Fruit fly (Drosophila melanogaster): ENCODE data around the gene CG43116.

The CG43116 gene

dm6 chr3R:26009766-26010414 lies 13.1 kb upstream of the CG43116 start:
- no peak for TF ChIP-seq CG8478 (optimal IDR thresholded peaks at IDR 0.05)

- TF ChIP-seq CG8478 (optimal IDR thresholded peaks at IDR 0.05) (no peak), CTCF (optimal IDR thresholded peaks at IDR 0.05) (no peak)
Measured at dm6 chr3R:26008892-26009539, 12.2 kb upstream of the CG43116 start.

dm6 chr3R:26007964-26008868 lies 11.4 kb upstream of the CG43116 start:
- TF ChIP-seq CG8478 (optimal IDR thresholded peaks at IDR 0.05) (no peak), CTCF (optimal IDR thresholded peaks at IDR 0.05) (no peak)

- TF ChIP-seq CTCF (optimal IDR thresholded peaks at IDR 0.05) (no peak), CG8478 (optimal IDR thresholded peaks at IDR 0.05) (no peak)
Measured at dm6 chr3R:26007298-26007697, 10.5 kb upstream of the CG43116 start.

dm6 chr3R:26005978-26006934 lies 9.5 kb upstream of the CG43116 start:
- TF ChIP-seq CTCF (optimal IDR thresholded peaks at IDR 0.05), result no peak
- no peak for TF ChIP-seq CG8478 (optimal IDR thresholded peaks at IDR 0.05)

- no peak for TF ChIP-seq CTCF (optimal IDR thresholded peaks at IDR 0.05)
- TF ChIP-seq CG8478 (optimal IDR thresholded peaks at IDR 0.05), result no peak
Measured at dm6 chr3R:26005619-26005977, 8.8 kb upstream of the CG43116 start.

- no peak for TF ChIP-seq CG8478 (optimal IDR thresholded peaks at IDR 0.05)
- TF ChIP-seq CTCF (optimal IDR thresholded peaks at IDR 0.05), result no peak
Measured at dm6 chr3R:26004377-26005000, 7.7 kb upstream of the CG43116 start.

- TF ChIP-seq CG8478 (optimal IDR thresholded peaks at IDR 0.05), result no peak
- no peak for TF ChIP-seq CTCF (optimal IDR thresholded peaks at IDR 0.05)
Measured at dm6 chr3R:26002570-26003332, 6.0 kb upstream of the CG43116 start.

dm6 chr3R:26002039-26002438 lies 5.2 kb upstream of the CG43116 start:
- no peak for TF ChIP-seq CG8478 (optimal IDR thresholded peaks at IDR 0.05)
- TF ChIP-seq CTCF (optimal IDR thresholded peaks at IDR 0.05), result no peak

- TF ChIP-seq CG8478 (optimal IDR thresholded peaks at IDR 0.05), result no peak
- no peak for TF ChIP-seq CTCF (optimal IDR thresholded peaks at IDR 0.05)
Measured at dm6 chr3R:26000720-26001682, 4.2 kb upstream of the CG43116 start.

- TF ChIP-seq CG8478 (optimal IDR thresholded peaks at IDR 0.05) (no peak), CTCF (optimal IDR thresholded peaks at IDR 0.05) (peak in 1 of 2 experiments; percentile 21)
Measured at dm6 chr3R:25999611-26000010, 2.8 kb upstream of the CG43116 start.

dm6 chr3R:25999130-25999529 lies 2.3 kb upstream of the CG43116 start:
- no peak for TF ChIP-seq CTCF (optimal IDR thresholded peaks at IDR 0.05)
- no peak for TF ChIP-seq CG8478 (optimal IDR thresholded peaks at IDR 0.05)

Data from S2 (cell line).